Worm (Caenorhabditis elegans) whole organism, late embryonic: ENCODE measurements around the gene serp-1.2.

Source experiments
- C38D4.7 ChIP-seq: fragments of 200-800 bp; sonication (Bioruptor generic); optimal IDR thresholded peaks from 2 replicates; lab custom pipeline; 2018; ENCODE audit warnings: mild to moderate bottlenecking, missing genetic modification characterization, moderate library complexity, missing compliant biosample characterization
- F13H6.1 ChIP-seq: sonication (generic microtip); optimal IDR thresholded peaks from 2 replicates; lab custom pipeline; 2016; ENCODE audit warnings: missing genetic modification characterization, missing compliant biosample characterization
- K02D7.2 ChIP-seq: sonication (generic microtip); optimal IDR thresholded peaks from 2 replicates; lab custom pipeline; 2017; ENCODE audit warnings: mild to moderate bottlenecking, missing genetic modification characterization, missing compliant biosample characterization
- K09A11.1 ChIP-seq: sonication (generic microtip); optimal IDR thresholded peaks from 2 replicates; lab custom pipeline; 2017; ENCODE audit warnings: antibody characterized with exemption, mild to moderate bottlenecking, missing genetic modification characterization, missing compliant biosample characterization; ENCODE audit not compliant: insufficient read depth
- T23F11.4 ChIP-seq: fragments of 200-800 bp; sonication (Bioruptor generic); optimal IDR thresholded peaks from 2 replicates; lab custom pipeline; 2018; ENCODE audit warnings: mild to moderate bottlenecking, missing genetic modification characterization, missing compliant biosample characterization
- Y22D7AL.16 ChIP-seq: sonication (generic microtip); optimal IDR thresholded peaks from 2 replicates; lab custom pipeline; 2016; ENCODE audit warnings: missing genetic modification characterization, missing compliant biosample characterization
- ahr-1 ChIP-seq: sonication (generic microtip); optimal IDR thresholded peaks from 2 replicates; lab custom pipeline; 2016; ENCODE audit warnings: missing genetic modification characterization, missing compliant biosample characterization
- ama-1 ChIP-seq: fragments of 150-350 bp; optimal IDR thresholded peaks from 2 replicates; lab custom pipeline; 2014
- ceh-18 ChIP-seq: sonication (generic microtip); optimal IDR thresholded peaks from 2 replicates; lab custom pipeline; 2016; ENCODE audit warnings: missing genetic modification characterization, missing compliant biosample characterization
- ceh-19 ChIP-seq: fragments of 200-800 bp; sonication (Bioruptor generic); optimal IDR thresholded peaks from 2 replicates; lab custom pipeline; 2018; ENCODE audit warnings: mild to moderate bottlenecking, missing genetic modification characterization, missing compliant biosample characterization
- ceh-30 ChIP-seq: fragments of 150-350 bp; optimal IDR thresholded peaks from 2 replicates; lab custom pipeline; 2014; ENCODE audit warnings: missing biosample characterization, missing genetic modification characterization
- ceh-31 ChIP-seq: sonication (generic microtip); optimal IDR thresholded peaks from 2 replicates; lab custom pipeline; 2016; ENCODE audit warnings: missing genetic modification characterization, missing compliant biosample characterization
- ceh-34 ChIP-seq: sonication (generic microtip); optimal IDR thresholded peaks from 2 replicates; lab custom pipeline; 2016; ENCODE audit warnings: mild to moderate bottlenecking, missing genetic modification characterization, missing compliant biosample characterization
- ceh-45 ChIP-seq: fragments of 200-800 bp; sonication (Bioruptor generic); IDR thresholded peaks from 2 replicates; pipeline ENCODE4 v1.3.6; 2022; ENCODE audit warnings: missing genetic modification reagents, missing genetic modification characterization, missing compliant biosample characterization
- ceh-6 ChIP-seq: fragments of 200-800 bp; sonication (Bioruptor generic); optimal IDR thresholded peaks from 2 replicates; lab custom pipeline; 2018; ENCODE audit warnings: mild to moderate bottlenecking, missing genetic modification characterization, missing compliant biosample characterization
- ceh-9 ChIP-seq: sonication (generic microtip); optimal IDR thresholded peaks from 2 replicates; lab custom pipeline; 2016; ENCODE audit warnings: mild to moderate bottlenecking, missing genetic modification characterization, inconsistent platforms, missing compliant biosample characterization
- che-1 ChIP-seq: sonication (generic microtip); optimal IDR thresholded peaks from 2 replicates; lab custom pipeline; 2016; ENCODE audit warnings: mild to moderate bottlenecking, missing genetic modification characterization, missing compliant biosample characterization
- dmd-4 ChIP-seq: sonication (generic microtip); optimal IDR thresholded peaks from 2 replicates; lab custom pipeline; 2016; ENCODE audit warnings: borderline replicate concordance, missing genetic modification characterization, missing compliant biosample characterization
- dve-1 ChIP-seq: sonication (generic microtip); optimal IDR thresholded peaks from 2 replicates; lab custom pipeline; 2017; ENCODE audit warnings: antibody characterized with exemption, mild to moderate bottlenecking, missing genetic modification characterization, missing compliant biosample characterization
- elt-2 ChIP-seq: sonication (generic microtip); optimal IDR thresholded peaks from 2 replicates; lab custom pipeline; 2016; ENCODE audit warnings: missing genetic modification reagents, missing genetic modification characterization, missing compliant biosample characterization
- ets-4 ChIP-seq: sonication (generic microtip); optimal IDR thresholded peaks from 2 replicates; lab custom pipeline; 2016; ENCODE audit warnings: missing genetic modification characterization, missing compliant biosample characterization
- eyg-1 ChIP-seq: sonication (generic microtip); optimal IDR thresholded peaks from 2 replicates; lab custom pipeline; 2016; ENCODE audit warnings: missing genotype, missing genetic modification characterization, missing compliant biosample characterization
- fkh-10 ChIP-seq: fragments of 150-350 bp; optimal IDR thresholded peaks from 2 replicates; lab custom pipeline; 2014; ENCODE audit warnings: missing biosample characterization, missing genetic modification reagents, missing genetic modification characterization
- gmeb-2 ChIP-seq: sonication (generic microtip); optimal IDR thresholded peaks from 2 replicates; lab custom pipeline; 2016; ENCODE audit warnings: missing genetic modification characterization, inconsistent platforms, missing compliant biosample characterization
- hlh-13 ChIP-seq: fragments of 200-800 bp; sonication (Bioruptor generic); optimal IDR thresholded peaks from 2 replicates; lab custom pipeline; 2018; ENCODE audit warnings: mild to moderate bottlenecking, missing genetic modification characterization, missing compliant biosample characterization
- hlh-30 ChIP-seq: sonication (generic microtip); optimal IDR thresholded peaks from 2 replicates; lab custom pipeline; 2017; ENCODE audit warnings: antibody characterized with exemption, missing genetic modification characterization, missing compliant biosample characterization; ENCODE audit not compliant: insufficient read depth
- hlh-6 ChIP-seq: sonication (generic microtip); optimal IDR thresholded peaks from 2 replicates; lab custom pipeline; 2016; ENCODE audit warnings: missing genotype, missing genetic modification characterization, missing compliant biosample characterization
- hlh-8 ChIP-seq: sonication (generic microtip); optimal IDR thresholded peaks from 2 replicates; lab custom pipeline; 2016; ENCODE audit warnings: missing genotype, missing genetic modification characterization, missing compliant biosample characterization
- lim-6 ChIP-seq: sonication (generic microtip); optimal IDR thresholded peaks from 2 replicates; lab custom pipeline; 2016; ENCODE audit warnings: missing genetic modification characterization, missing compliant biosample characterization
- madf-2 ChIP-seq: sonication (generic microtip); optimal IDR thresholded peaks from 2 replicates; lab custom pipeline; 2017; ENCODE audit warnings: missing genetic modification characterization, missing compliant biosample characterization
- mec-3 ChIP-seq: sonication (generic microtip); optimal IDR thresholded peaks from 2 replicates; lab custom pipeline; 2016; ENCODE audit warnings: borderline replicate concordance, missing genetic modification characterization, missing compliant biosample characterization
- nfya-1 ChIP-seq: sonication (generic microtip); optimal IDR thresholded peaks from 2 replicates; lab custom pipeline; 2017; ENCODE audit warnings: missing genetic modification characterization, mild to moderate bottlenecking, missing compliant biosample characterization, antibody characterized with exemption, moderate library complexity
- nhr-11 ChIP-seq: fragments of 150-350 bp; optimal IDR thresholded peaks from 2 replicates; lab custom pipeline; 2014; ENCODE audit warnings: missing biosample characterization, missing genetic modification characterization
- npax-4 ChIP-seq: sonication (generic microtip); optimal IDR thresholded peaks from 2 replicates; lab custom pipeline; 2016; ENCODE audit warnings: missing genetic modification characterization, missing compliant biosample characterization
- odd-2 ChIP-seq: sonication (generic microtip); optimal IDR thresholded peaks from 2 replicates; lab custom pipeline; 2017; ENCODE audit warnings: antibody characterized with exemption, mild to moderate bottlenecking, missing genetic modification characterization, missing compliant biosample characterization
- pat-9 ChIP-seq: fragments of 200-800 bp; sonication (Bioruptor generic); optimal IDR thresholded peaks from 2 replicates; lab custom pipeline; 2018; ENCODE audit warnings: mild to moderate bottlenecking, missing genetic modification characterization, moderate library complexity, missing compliant biosample characterization
- pha-4 ChIP-seq: fragments of 150-350 bp; optimal IDR thresholded peaks from 2 replicates; lab custom pipeline; 2018; ENCODE audit warnings: missing biosample characterization, missing genetic modification reagents, missing genetic modification characterization
- rnt-1 ChIP-seq: sonication (generic microtip); optimal IDR thresholded peaks from 2 replicates; lab custom pipeline; 2016; ENCODE audit warnings: missing genetic modification characterization, missing compliant biosample characterization
- sdc-2 ChIP-seq: sonication (generic microtip); optimal IDR thresholded peaks from 2 replicates; lab custom pipeline; 2016; ENCODE audit warnings: missing genotype, missing genetic modification characterization, missing compliant biosample characterization
- syd-9 ChIP-seq: sonication (generic microtip); optimal IDR thresholded peaks from 2 replicates; lab custom pipeline; 2016; ENCODE audit warnings: mild to moderate bottlenecking, missing genetic modification characterization, moderate library complexity, missing compliant biosample characterization
- tbx-2 ChIP-seq: sonication (generic microtip); optimal IDR thresholded peaks from 2 replicates; lab custom pipeline; 2016; ENCODE audit warnings: missing genetic modification characterization, missing compliant biosample characterization
- unc-3 ChIP-seq, 2 experiments: fragments of 200-800 bp in 1 of 2; sonication (Bioruptor generic) in 1 of 2; sonication (generic microtip) in 1 of 2; conservative IDR thresholded peaks in 1 of 2; optimal IDR thresholded peaks in 1 of 2; 2 replicates each; pipeline versions ENCODE4 v1.3.6 to Lab custom; 2016 to 2022; ENCODE audit warnings: missing compliant biosample characterization in 2 of 2, missing genetic modification characterization in 2 of 2, missing genetic modification reagents in 1 of 2
- unc-42 ChIP-seq: sonication (generic microtip); optimal IDR thresholded peaks from 2 replicates; lab custom pipeline; 2016; ENCODE audit warnings: missing genotype, missing genetic modification characterization, missing compliant biosample characterization
- unc-86 ChIP-seq: sonication (generic microtip); optimal IDR thresholded peaks from 2 replicates; lab custom pipeline; 2016; ENCODE audit warnings: missing genetic modification characterization, missing compliant biosample characterization
- zip-5 ChIP-seq: sonication (generic microtip); optimal IDR thresholded peaks from 2 replicates; lab custom pipeline; 2016; ENCODE audit warnings: missing genetic modification characterization, missing compliant biosample characterization
- ztf-16 ChIP-seq: sonication (generic microtip); optimal IDR thresholded peaks from 2 replicates; lab custom pipeline; 2017; ENCODE audit warnings: missing genetic modification characterization, missing compliant biosample characterization

serp-1.2 gene

DNA sequence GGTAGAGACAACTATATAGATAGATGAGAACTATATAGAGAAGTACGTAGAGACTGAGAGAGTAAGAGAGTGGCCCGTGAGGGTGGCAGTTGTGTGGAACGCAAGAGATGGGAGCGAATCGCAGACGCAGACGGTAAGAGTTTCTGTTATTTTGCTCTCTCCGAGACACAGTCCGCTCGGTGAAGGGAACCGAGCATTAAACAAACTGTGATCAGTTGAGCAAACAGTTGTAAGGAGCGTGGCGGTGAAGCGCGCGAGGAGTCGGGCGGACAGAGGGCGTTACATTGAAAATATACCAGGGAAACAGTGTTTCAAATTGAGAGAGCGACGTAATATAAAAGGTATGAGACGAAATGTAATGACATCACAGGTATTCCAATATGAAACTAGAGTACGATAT is 4.0 kb downstream of the serp-1.2 start (continued):
- TF ChIP-seq K09A11.1 (tag; lab: Kevin White, UChicago) = no peak
- TF ChIP-seq hlh-30 (tag; lab: Kevin White, UChicago) = no peak
- TF ChIP-seq elt-2 (tag; lab: Kevin White, UChicago) = peak; percentile 10
- TF ChIP-seq nhr-11 (tag; lab: Kevin White, UChicago) = no peak
- TF ChIP-seq mec-3 (tag; lab: Kevin White, UChicago) = no peak
- TF ChIP-seq ceh-34 = peak; percentile 63
- no peak for TF ChIP-seq fkh-10 (GFP tag; lab: Kevin White, UChicago)
- TF ChIP-seq pha-4 (tag; lab: Kevin White, UChicago) = no peak
- TF ChIP-seq rnt-1 = peak; percentile 12
- no peak for TF ChIP-seq Y22D7AL.16
- TF ChIP-seq nfya-1 = peak; percentile 19
- no peak for TF ChIP-seq che-1 (tag; lab: Kevin White, UChicago)

DNA sequence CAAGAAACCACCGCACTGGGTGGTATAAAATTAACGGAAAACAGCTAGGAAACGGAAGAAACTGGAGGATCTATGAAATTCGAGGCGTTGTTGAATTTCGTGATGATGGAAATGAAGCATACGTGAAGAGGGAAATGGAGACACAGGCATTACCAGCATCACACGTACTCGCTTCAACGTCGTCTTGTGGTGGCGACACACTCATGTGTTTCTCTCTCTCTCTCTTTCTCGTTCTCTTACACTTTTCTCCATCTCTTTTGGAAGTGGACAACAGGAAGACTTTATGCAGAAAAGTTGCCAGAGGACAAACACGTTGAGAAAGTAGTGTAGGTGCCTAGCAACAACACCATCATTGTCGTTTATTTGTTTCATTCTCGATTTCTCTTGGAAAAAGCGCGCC is 7.0 kb downstream of the serp-1.2 start:
- TF ChIP-seq npax-4 (tag; lab: Kevin White, UChicago) (no peak), ceh-34 (peak; percentile 53), hlh-13 (GFP tag; lab: Kevin White, UChicago) (no peak), F13H6.1 (tag; lab: Kevin White, UChicago) (peak; percentile 16), pat-9 (tag; lab: Kevin White, UChicago) (no peak), hlh-8 (tag; lab: Kevin White, UChicago) (no peak), K02D7.2 (tag; lab: Kevin White, UChicago) (no peak), fkh-10 (GFP tag; lab: Kevin White, UChicago) (no peak), sdc-2 (tag; lab: Kevin White, UChicago) (no peak), ahr-1 (no peak), hlh-6 (tag; lab: Kevin White, UChicago) (no peak), pha-4 (tag; lab: Kevin White, UChicago) (no peak), ama-1 (no peak), ceh-31 (tag; lab: Kevin White, UChicago) (peak; percentile 26), ets-4 (tag; lab: Kevin White, UChicago) (no peak), C38D4.7 (no peak), hlh-30 (tag; lab: Kevin White, UChicago) (peak; percentile 74), tbx-2 (peak; percentile 12), syd-9 (tag; lab: Kevin White, UChicago) (no peak), T23F11.4 (no peak), unc-3 (GFP tag; conservative IDR thresholded peaks at IDR 0.05; lab: Robert Waterston, UW) (0 out of 2 replicates have a peak, but pooled peaks have one; percentile 15), unc-3 (tag; optimal IDR thresholded peaks at IDR 0.05; lab: Kevin White, UChicago) (no peak), dmd-4 (tag; lab: Kevin White, UChicago) (no peak), zip-5 (tag; lab: Kevin White, UChicago) (no peak), K09A11.1 (tag; lab: Kevin White, UChicago) (no peak), ceh-19 (no peak), nfya-1 (no peak), dve-1 (tag; lab: Kevin White, UChicago) (no peak), ceh-18 (peak; percentile 41)

- TF ChIP-seq C38D4.7 (no peak), K02D7.2 (tag; lab: Kevin White, UChicago) (no peak), hlh-30 (tag; lab: Kevin White, UChicago) (no peak), unc-86 (tag; lab: Kevin White, UChicago) (no peak), F13H6.1 (tag; lab: Kevin White, UChicago) (no peak), gmeb-2 (tag; lab: Kevin White, UChicago) (no peak), ceh-45 (GFP tag; lab: Robert Waterston, UW) (no peak), ceh-9 (tag; lab: Kevin White, UChicago) (no peak), ztf-16 (tag; lab: Kevin White, UChicago) (no peak), lim-6 (tag; lab: Kevin White, UChicago) (no peak), madf-2 (tag; lab: Kevin White, UChicago) (no peak), syd-9 (tag; lab: Kevin White, UChicago) (no peak), unc-42 (tag; lab: Kevin White, UChicago) (no peak), eyg-1 (tag; lab: Kevin White, UChicago) (no peak), ceh-6 (no peak), ceh-30 (tag; lab: Kevin White, UChicago) (no peak), ama-1 (no peak), odd-2 (tag; lab: Kevin White, UChicago) (no peak)
- TF ChIP-seq, all 69 proteins: peak for 0
Observed at ce11 chrIV:8233268-8233667, 7.8 kb downstream of the serp-1.2 start.
